Worm (Caenorhabditis elegans) whole organism, young adult: ENCODE results near the gene gst-29.
A peak's percentile ranks its signal among the peaks of the same experiment; 100 is the strongest.

Source experiments
- B0261.1 ChIP-seq: sonication (generic microtip); optimal IDR thresholded peaks from 2 replicates; lab custom pipeline; 2016; ENCODE audit warnings: mild to moderate bottlenecking, missing genetic modification characterization, moderate library complexity, missing compliant biosample characterization
- B0336.3 ChIP-seq: fragments of 200-800 bp; sonication (Bioruptor generic); IDR thresholded peaks from 2 replicates; pipeline ENCODE4 v1.3.6; 2022; ENCODE audit warnings: missing genetic modification characterization, missing compliant biosample characterization
- F10E7.11 ChIP-seq: sonication (generic microtip); optimal IDR thresholded peaks from 2 replicates; lab custom pipeline; 2017; ENCODE audit warnings: mild to moderate bottlenecking, missing genetic modification characterization, moderate library complexity, missing compliant biosample characterization
- F23B12.7 ChIP-seq: sonication (generic microtip); optimal IDR thresholded peaks from 2 replicates; lab custom pipeline; 2017; ENCODE audit warnings: missing genetic modification characterization, mild to moderate bottlenecking, missing compliant biosample characterization, antibody characterized with exemption, moderate library complexity; ENCODE audit not compliant: insufficient read depth
- K11D2.4 ChIP-seq: fragments of 200-800 bp; sonication (Bioruptor generic); IDR thresholded peaks from 2 replicates; pipeline ENCODE4 v1.3.6; 2022; ENCODE audit warnings: missing genetic modification reagents, missing genetic modification characterization, missing compliant biosample characterization
- K12H6.12 ChIP-seq: fragments of 200-800 bp; sonication (Bioruptor generic); optimal IDR thresholded peaks from 2 replicates; lab custom pipeline; 2018; ENCODE audit warnings: mild to moderate bottlenecking, missing genetic modification characterization, missing compliant biosample characterization
- T07F8.4 ChIP-seq: sonication (generic microtip); optimal IDR thresholded peaks from 2 replicates; lab custom pipeline; 2016; ENCODE audit warnings: mild to moderate bottlenecking, missing genetic modification characterization, moderate library complexity, missing compliant biosample characterization
- T26A5.8 ChIP-seq: sonication (generic microtip); optimal IDR thresholded peaks from 2 replicates; lab custom pipeline; 2016; ENCODE audit warnings: missing genetic modification characterization, missing compliant biosample characterization
- Y95B8A.8 ChIP-seq: fragments of 200-800 bp; sonication (Bioruptor generic); IDR thresholded peaks from 2 replicates; pipeline ENCODE4 v1.3.6; 2022; ENCODE audit warnings: missing genetic modification reagents, missing genetic modification characterization, missing compliant biosample characterization
- athp-1 ChIP-seq: sonication (generic microtip); optimal IDR thresholded peaks from 2 replicates; lab custom pipeline; 2017; ENCODE audit warnings: mild to moderate bottlenecking, missing genetic modification characterization, missing compliant biosample characterization
- attf-5 ChIP-seq: fragments of 200-800 bp; sonication (Bioruptor generic); optimal IDR thresholded peaks from 2 replicates; lab custom pipeline; 2018; ENCODE audit warnings: mild to moderate bottlenecking, missing genetic modification characterization, missing compliant biosample characterization
- bed-1 ChIP-seq: fragments of 200-800 bp; sonication (Bioruptor generic); IDR thresholded peaks from 2 replicates; pipeline ENCODE4 v1.3.6; 2022; ENCODE audit warnings: missing genetic modification reagents, missing genetic modification characterization, missing compliant biosample characterization
- cebp-1 ChIP-seq, 2 experiments: fragments of 200-800 bp in 1 of 2; sonication (Bioruptor generic) in 1 of 2; sonication (generic microtip) in 1 of 2; IDR thresholded peaks in 1 of 2; optimal IDR thresholded peaks in 1 of 2; 2 replicates each; pipeline versions ENCODE4 v1.3.6 to Lab custom; 2017 to 2022; ENCODE audit warnings: missing compliant biosample characterization in 2 of 2, missing genetic modification characterization in 2 of 2, mild to moderate bottlenecking in 1 of 2, missing genetic modification reagents in 1 of 2, moderate library complexity in 1 of 2
- ceh-27 ChIP-seq: fragments of 200-800 bp; sonication (Bioruptor generic); optimal IDR thresholded peaks from 2 replicates; lab custom pipeline; 2018; ENCODE audit warnings: mild to moderate bottlenecking, missing genetic modification characterization, moderate library complexity, missing compliant biosample characterization
- ceh-40 ChIP-seq: fragments of 200-800 bp; sonication (Bioruptor generic); IDR thresholded peaks from 2 replicates; pipeline ENCODE4 v1.3.6; 2022; ENCODE audit warnings: missing genetic modification characterization, missing compliant biosample characterization
- ceh-58 ChIP-seq: fragments of 200-800 bp; sonication (Bioruptor generic); IDR thresholded peaks from 2 replicates; pipeline ENCODE4 v1.3.6; 2022; ENCODE audit warnings: missing genetic modification characterization, missing compliant biosample characterization
- dox-1 ChIP-seq: fragments of 200-800 bp; sonication (Bioruptor generic); IDR thresholded peaks from 2 replicates; pipeline ENCODE4 v1.3.6; 2022; ENCODE audit warnings: missing genetic modification reagents, missing genetic modification characterization, missing compliant biosample characterization
- dpff-1 ChIP-seq: sonication (generic microtip); optimal IDR thresholded peaks from 2 replicates; lab custom pipeline; 2017; ENCODE audit warnings: mild to moderate bottlenecking, missing genetic modification characterization, missing compliant biosample characterization
- egl-44 ChIP-seq: fragments of 200-800 bp; sonication (Bioruptor generic); IDR thresholded peaks from 2 replicates; pipeline ENCODE4 v1.3.6; 2022; ENCODE audit warnings: missing genetic modification reagents, missing genetic modification characterization, missing compliant biosample characterization
- ekl-4 ChIP-seq: fragments of 200-800 bp; sonication (Bioruptor generic); IDR thresholded peaks from 2 replicates; pipeline ENCODE4 v1.3.6; 2022; ENCODE audit warnings: missing genetic modification reagents, missing genetic modification characterization, missing compliant biosample characterization
- fkh-3 ChIP-seq: sonication (generic microtip); optimal IDR thresholded peaks from 2 replicates; lab custom pipeline; 2016; ENCODE audit warnings: mild to moderate bottlenecking, missing genetic modification characterization, missing compliant biosample characterization
- hmg-1.2 ChIP-seq: fragments of 200-800 bp; sonication (Bioruptor generic); IDR thresholded peaks from 2 replicates; pipeline ENCODE4 v1.3.6; 2022; ENCODE audit warnings: missing genetic modification reagents, missing genetic modification characterization, missing compliant biosample characterization
- hrde-1 ChIP-seq: sonication (generic microtip); optimal IDR thresholded peaks from 2 replicates; lab custom pipeline; 2016; ENCODE audit warnings: missing genetic modification characterization, mild to moderate bottlenecking, missing compliant biosample characterization, moderate library complexity, missing genotype, missing genetic modification reagents, borderline replicate concordance
- hsf-1 ChIP-seq: fragments of 200-800 bp; sonication (Bioruptor generic); IDR thresholded peaks from 2 replicates; pipeline ENCODE4 v1.3.6; 2022; ENCODE audit warnings: missing genetic modification reagents, missing genetic modification characterization, missing compliant biosample characterization
- let-526 ChIP-seq: fragments of 200-800 bp; sonication (Bioruptor generic); IDR thresholded peaks from 2 replicates; pipeline ENCODE4 v1.3.6; 2022; ENCODE audit warnings: missing genetic modification reagents, missing genetic modification characterization, missing compliant biosample characterization
- lin-35 ChIP-seq, 3 experiments: fragments of 150-350 bp in 2 of 3; sonication (generic microtip) in 1 of 3; optimal IDR thresholded peaks; 2 replicates each; lab custom pipeline; 2014 to 2018; ENCODE audit warnings: missing biosample characterization in 3 of 3, missing genetic modification characterization in 3 of 3, missing genetic modification reagents in 3 of 3
- lin-40 ChIP-seq: sonication (generic microtip); optimal IDR thresholded peaks from 2 replicates; lab custom pipeline; 2016; ENCODE audit warnings: missing genetic modification characterization, mild to moderate bottlenecking, missing compliant biosample characterization, missing genotype, missing genetic modification reagents
- lin-54 ChIP-seq: fragments of 200-800 bp; sonication (Bioruptor generic); optimal IDR thresholded peaks from 2 replicates; lab custom pipeline; 2018; ENCODE audit warnings: mild to moderate bottlenecking, missing genetic modification characterization, missing compliant biosample characterization
- madf-8 ChIP-seq: fragments of 200-800 bp; sonication (Bioruptor generic); conservative IDR thresholded peaks from 2 replicates; pipeline ENCODE4 v1.3.6; 2022; ENCODE audit warnings: missing genetic modification reagents, missing genetic modification characterization, missing compliant biosample characterization
- mcd-1 ChIP-seq: fragments of 200-800 bp; sonication (Bioruptor generic); IDR thresholded peaks from 2 replicates; pipeline ENCODE4 v1.3.6; 2022; ENCODE audit warnings: missing genetic modification reagents, missing genetic modification characterization, missing compliant biosample characterization
- mxl-1 ChIP-seq: sonication (generic microtip); optimal IDR thresholded peaks from 2 replicates; lab custom pipeline; 2016; ENCODE audit warnings: missing genetic modification characterization, missing compliant biosample characterization
- nfya-2 ChIP-seq: fragments of 200-800 bp; sonication (Bioruptor generic); IDR thresholded peaks from 2 replicates; pipeline ENCODE4 v1.3.6; 2022; ENCODE audit warnings: missing genetic modification reagents, missing genetic modification characterization, missing compliant biosample characterization
- nfyb-1 ChIP-seq: fragments of 200-800 bp; sonication (Bioruptor generic); IDR thresholded peaks from 2 replicates; pipeline ENCODE4 v1.3.6; 2022; ENCODE audit warnings: missing genetic modification reagents, missing genetic modification characterization, missing compliant biosample characterization
- nhr-120 ChIP-seq: fragments of 200-800 bp; sonication (Bioruptor generic); IDR thresholded peaks from 2 replicates; pipeline ENCODE4 v1.3.6; 2022; ENCODE audit warnings: missing genetic modification characterization, missing compliant biosample characterization
- nhr-179 ChIP-seq: sonication (generic microtip); optimal IDR thresholded peaks from 2 replicates; lab custom pipeline; 2016; ENCODE audit warnings: mild to moderate bottlenecking, missing genetic modification characterization, missing compliant biosample characterization
- nhr-27 ChIP-seq: fragments of 200-800 bp; sonication (Bioruptor generic); optimal IDR thresholded peaks from 2 replicates; lab custom pipeline; 2018; ENCODE audit warnings: mild to moderate bottlenecking, missing genetic modification characterization, moderate library complexity, missing compliant biosample characterization
- nhr-90 ChIP-seq: sonication (generic microtip); optimal IDR thresholded peaks from 2 replicates; lab custom pipeline; 2016; ENCODE audit warnings: missing genotype, mild to moderate bottlenecking, missing genetic modification characterization, missing compliant biosample characterization
- pbrm-1 ChIP-seq: fragments of 200-800 bp; sonication (Bioruptor generic); IDR thresholded peaks from 2 replicates; pipeline ENCODE4 v1.3.6; 2022; ENCODE audit warnings: missing genetic modification reagents, missing genetic modification characterization, missing compliant biosample characterization
- pha-4 ChIP-seq: fragments of 150-350 bp; sonication (generic microtip); optimal IDR thresholded peaks from 2 replicates; lab custom pipeline; 2014; ENCODE audit warnings: missing biosample characterization, missing genetic modification reagents, missing genetic modification characterization
- repo-1 ChIP-seq: sonication (generic microtip); optimal IDR thresholded peaks from 2 replicates; lab custom pipeline; 2017; ENCODE audit warnings: mild to moderate bottlenecking, missing genetic modification characterization, missing compliant biosample characterization
- rpc-1 ChIP-seq, 2 experiments: fragments of 150-350 bp in 1 of 2; sonication (generic microtip) in 1 of 2; optimal IDR thresholded peaks; 2 replicates each; lab custom pipeline; 2014 to 2018; ENCODE audit warnings: missing biosample characterization in 1 of 2, missing genetic modification characterization in 1 of 2, missing genetic modification reagents in 1 of 2, missing genotype in 1 of 2
- snpc-1.3 ChIP-seq: sonication (generic microtip); optimal IDR thresholded peaks from 2 replicates; lab custom pipeline; 2017; ENCODE audit warnings: missing genetic modification characterization, mild to moderate bottlenecking, missing compliant biosample characterization, antibody characterized with exemption, moderate library complexity, missing genotype, missing genetic modification reagents; ENCODE audit not compliant: insufficient read depth
- unc-62 ChIP-seq: fragments of 150-350 bp; optimal IDR thresholded peaks from 2 replicates; lab custom pipeline; 2014; ENCODE audit warnings: missing biosample characterization, missing genetic modification reagents, missing genetic modification characterization
- ztf-26 ChIP-seq: sonication (generic microtip); optimal IDR thresholded peaks from 2 replicates; lab custom pipeline; 2017; ENCODE audit warnings: missing genetic modification characterization, missing compliant biosample characterization
- ztf-3 ChIP-seq: fragments of 200-800 bp; sonication (Bioruptor generic); optimal IDR thresholded peaks from 2 replicates; lab custom pipeline; 2018; ENCODE audit warnings: mild to moderate bottlenecking, missing genetic modification characterization, missing compliant biosample characterization
- ztf-6 ChIP-seq: fragments of 200-800 bp; sonication (Bioruptor generic); IDR thresholded peaks from 2 replicates; pipeline ENCODE4 v1.3.6; 2022; ENCODE audit warnings: missing genetic modification reagents, missing genetic modification characterization, missing compliant biosample characterization

Gene gst-29

DNA sequence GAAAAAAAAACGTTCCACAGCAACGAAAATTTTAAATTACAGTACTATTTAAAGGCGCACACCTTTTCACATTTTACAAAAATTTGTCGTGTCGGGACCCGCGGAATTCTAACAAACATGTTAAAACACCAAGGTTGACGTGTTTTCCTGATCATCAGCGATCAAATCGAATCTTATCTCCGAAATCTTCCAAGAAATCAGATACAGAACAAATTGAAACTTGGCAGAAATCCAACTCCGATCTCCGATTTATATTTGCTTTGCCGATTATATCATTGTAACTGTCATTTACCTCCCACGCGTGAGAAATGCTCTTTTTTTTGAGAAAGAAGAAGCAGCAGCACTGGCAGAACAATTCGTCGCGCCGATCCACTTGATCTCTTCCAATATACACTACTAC lies 44.1 kb upstream of the gst-29 start (continued):
- no peak for TF ChIP-seq rpc-1 (optimal IDR thresholded peaks at IDR 0.05; lab: Kevin White, UChicago)
- no peak for TF ChIP-seq rpc-1 (tag; optimal IDR thresholded peaks at IDR 0.05; lab: Kevin White, UChicago)
- TF ChIP-seq lin-54 (GFP tag; lab: Kevin White, UChicago): no peak

DNA sequence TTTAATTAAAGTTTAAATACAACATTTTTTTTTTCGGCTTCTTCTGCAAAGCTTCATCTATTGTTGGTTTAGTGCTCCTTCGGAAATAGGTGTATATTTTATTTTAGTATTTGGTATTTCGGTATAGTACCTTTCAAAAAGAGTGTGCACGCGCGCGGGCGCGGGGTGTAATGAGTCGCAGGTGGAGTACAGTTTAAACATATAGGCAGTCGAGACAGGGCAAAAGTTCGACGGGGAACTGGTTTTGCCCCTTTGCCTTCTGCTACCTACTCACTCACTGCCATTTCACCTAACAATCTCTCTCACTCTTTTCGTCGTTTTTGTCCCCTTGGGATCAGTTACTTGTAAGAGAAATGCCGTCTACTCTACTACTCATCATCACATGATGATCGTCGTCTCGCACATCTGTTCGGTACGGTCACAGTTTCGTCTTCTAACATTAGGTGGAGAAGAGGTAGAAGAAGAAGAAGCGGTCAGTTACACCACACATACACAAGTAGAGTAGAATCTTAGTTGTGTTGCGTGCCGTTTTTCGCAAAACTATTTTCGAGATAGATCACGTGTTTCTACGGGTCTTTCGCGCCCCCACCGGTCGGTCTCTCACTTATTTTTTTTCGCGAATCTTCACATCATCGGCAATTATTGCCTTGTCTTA lies 42.7 kb upstream of the gst-29 start:
- no peak for TF ChIP-seq Y95B8A.8 (GFP tag; lab: Robert Waterston, UW)
- TF ChIP-seq unc-62 (GFP tag; lab: Kevin White, UChicago): no peak
- TF ChIP-seq madf-8: no peak
- no peak for TF ChIP-seq nhr-27 (tag; lab: Kevin White, UChicago)
- TF ChIP-seq hrde-1: no peak
- TF ChIP-seq ceh-27: peak; percentile 54
- peak; percentile 24; the same call in 1 of the 2 replicates for TF ChIP-seq B0336.3 (GFP tag; lab: Robert Waterston, UW)
- no peak for TF ChIP-seq attf-5 (GFP tag; lab: Kevin White, UChicago)
- TF ChIP-seq egl-44: no peak
- no peak for TF ChIP-seq dpff-1 (tag; lab: Kevin White, UChicago)
- no peak for TF ChIP-seq ceh-58
- TF ChIP-seq mxl-1 (tag; lab: Kevin White, UChicago): no peak
- 0 out of 2 replicates have a peak, but pooled peaks have one; percentile 45 for TF ChIP-seq nfyb-1
- no peak for TF ChIP-seq lin-35 (GFP tag; optimal IDR thresholded peaks at IDR 0.05; lab: Kevin White, UChicago)
- no peak for TF ChIP-seq fkh-3
- no peak for TF ChIP-seq T26A5.8 (tag; lab: Kevin White, UChicago)
- no peak for TF ChIP-seq hsf-1 (GFP tag; lab: Robert Waterston, UW)
- TF ChIP-seq nhr-120: no peak
- no peak for TF ChIP-seq K12H6.12 (tag; lab: Kevin White, UChicago)
- TF ChIP-seq pbrm-1 (GFP tag; lab: Robert Waterston, UW): no peak
- TF ChIP-seq let-526: no peak
- TF ChIP-seq K11D2.4 (GFP tag; lab: Robert Waterston, UW): no peak
- no peak for TF ChIP-seq ztf-3
- no peak for TF ChIP-seq cebp-1 (GFP tag; IDR thresholded peaks at IDR 0.05; lab: Robert Waterston, UW)
- peak; percentile 61 for TF ChIP-seq cebp-1 (tag; optimal IDR thresholded peaks at IDR 0.05; lab: Kevin White, UChicago)
- TF ChIP-seq ztf-26: peak; percentile 80
- TF ChIP-seq athp-1: no peak
- TF ChIP-seq nhr-90 (tag; lab: Kevin White, UChicago): no peak
- no peak for TF ChIP-seq mcd-1
- no peak for TF ChIP-seq dox-1 (GFP tag; lab: Robert Waterston, UW)
- TF ChIP-seq hmg-1.2 (GFP tag; lab: Robert Waterston, UW): 0 out of 2 replicates have a peak, but pooled peaks have one; percentile 17
- no peak for TF ChIP-seq ceh-40 (GFP tag; lab: Robert Waterston, UW)
- TF ChIP-seq repo-1 (tag; lab: Kevin White, UChicago): no peak
- TF ChIP-seq nhr-179 (tag; lab: Kevin White, UChicago): no peak
- no peak for TF ChIP-seq F23B12.7 (tag; lab: Kevin White, UChicago)
- peak; percentile 62 for TF ChIP-seq lin-40 (tag; lab: Kevin White, UChicago)
- no peak for TF ChIP-seq snpc-1.3 (tag; lab: Kevin White, UChicago)
- TF ChIP-seq B0261.1 (tag; lab: Kevin White, UChicago): no peak
- no peak for TF ChIP-seq T07F8.4
- TF ChIP-seq bed-1 (GFP tag; lab: Robert Waterston, UW): no peak
- TF ChIP-seq nfya-2 (GFP tag; lab: Robert Waterston, UW): no peak
- no peak for TF ChIP-seq ekl-4 (GFP tag; lab: Robert Waterston, UW)
- TF ChIP-seq F10E7.11 (tag; lab: Kevin White, UChicago): no peak
- no peak for TF ChIP-seq pha-4
- no peak for TF ChIP-seq ztf-6 (GFP tag; lab: Robert Waterston, UW)
